Worm (Caenorhabditis elegans) whole organism, mixed stage, embryonic: Measurements from ENCODE around the gene K08F9.4.

ENCODE experiments used
- M03D4.4 ChIP-seq: sonication (generic microtip); optimal IDR thresholded peaks from 2 replicates; lab custom pipeline; 2017; ENCODE audit warnings: mild to moderate bottlenecking, missing genetic modification characterization, missing compliant biosample characterization
- bed-3 ChIP-seq: fragments of 200-800 bp; sonication (Bioruptor generic); optimal IDR thresholded peaks from 3 replicates; lab custom pipeline; 2018; ENCODE audit warnings: mild to moderate bottlenecking, missing genetic modification characterization, moderate library complexity, missing compliant biosample characterization
- blmp-1 ChIP-seq: fragments of 150-350 bp; optimal IDR thresholded peaks from 2 replicates; lab custom pipeline; 2014; ENCODE audit warnings: missing biosample characterization, missing genetic modification characterization
- ceh-39 ChIP-seq: fragments of 150-350 bp; optimal IDR thresholded peaks from 2 replicates; lab custom pipeline; 2014; ENCODE audit warnings: missing biosample characterization, missing genetic modification characterization
- ceh-43 ChIP-seq: fragments of 200-800 bp; sonication (Bioruptor generic); optimal IDR thresholded peaks from 2 replicates; lab custom pipeline; 2018; ENCODE audit warnings: mild to moderate bottlenecking, missing genetic modification characterization, moderate library complexity, missing compliant biosample characterization
- ceh-83 ChIP-seq: fragments of 200-800 bp; sonication (Bioruptor generic); optimal IDR thresholded peaks from 2 replicates; lab custom pipeline; 2018; ENCODE audit warnings: mild to moderate bottlenecking, missing genetic modification characterization, missing compliant biosample characterization
- ces-1 ChIP-seq: fragments of 150-350 bp; optimal IDR thresholded peaks from 2 replicates; lab custom pipeline; 2014; ENCODE audit warnings: missing biosample characterization, missing genetic modification reagents, missing genetic modification characterization
- cnd-1 ChIP-seq: fragments of 200-800 bp; sonication (Bioruptor generic); optimal IDR thresholded peaks from 2 replicates; lab custom pipeline; 2018; ENCODE audit warnings: mild to moderate bottlenecking, missing genetic modification characterization, missing compliant biosample characterization
- drap-1 ChIP-seq: fragments of 200-800 bp; sonication (Bioruptor generic); optimal IDR thresholded peaks from 3 replicates; lab custom pipeline; 2018; ENCODE audit warnings: mild to moderate bottlenecking, missing genetic modification characterization, missing compliant biosample characterization
- elt-1 ChIP-seq: sonication (generic microtip); optimal IDR thresholded peaks from 2 replicates; lab custom pipeline; 2017; ENCODE audit warnings: missing genetic modification characterization, mild to moderate bottlenecking, missing compliant biosample characterization, antibody characterized with exemption, moderate library complexity, borderline replicate concordance; ENCODE audit not compliant: insufficient read depth
- elt-3 ChIP-seq: fragments of 150-350 bp; optimal IDR thresholded peaks from 2 replicates; lab custom pipeline; 2014; ENCODE audit warnings: missing biosample characterization, missing genetic modification characterization
- flh-1 ChIP-seq: fragments of 200-800 bp; sonication (Bioruptor generic); optimal IDR thresholded peaks from 2 replicates; lab custom pipeline; 2018; ENCODE audit warnings: mild to moderate bottlenecking, missing genetic modification characterization, moderate library complexity, missing compliant biosample characterization
- ham-2 ChIP-seq: fragments of 200-800 bp; sonication (Bioruptor generic); optimal IDR thresholded peaks from 2 replicates; lab custom pipeline; 2018; ENCODE audit warnings: mild to moderate bottlenecking, missing genetic modification characterization, missing compliant biosample characterization
- hlh-1 ChIP-seq: fragments of 150-350 bp; optimal IDR thresholded peaks from 2 replicates; lab custom pipeline; 2014; ENCODE audit warnings: missing biosample characterization, missing genetic modification reagents, missing genetic modification characterization
- lin-13 ChIP-seq: fragments of 150-350 bp; optimal IDR thresholded peaks from 2 replicates; lab custom pipeline; 2014; ENCODE audit warnings: missing biosample characterization, missing genetic modification characterization
- lin-32 ChIP-seq: fragments of 200-800 bp; sonication (Bioruptor generic); optimal IDR thresholded peaks from 2 replicates; lab custom pipeline; 2018; ENCODE audit warnings: mild to moderate bottlenecking, missing genetic modification characterization, missing compliant biosample characterization
- lsy-2 ChIP-seq: fragments of 150-350 bp; optimal IDR thresholded peaks from 2 replicates; lab custom pipeline; 2014; ENCODE audit warnings: missing biosample characterization, missing genetic modification characterization
- mab-5 ChIP-seq: fragments of 150-350 bp; optimal IDR thresholded peaks from 2 replicates; lab custom pipeline; 2014; ENCODE audit warnings: missing biosample characterization, missing genetic modification characterization
- mep-1 ChIP-seq: fragments of 150-350 bp; optimal IDR thresholded peaks from 2 replicates; lab custom pipeline; 2017; ENCODE audit warnings: missing biosample characterization, missing genetic modification reagents, missing genetic modification characterization, inconsistent platforms
- mls-2 ChIP-seq: sonication (generic microtip); optimal IDR thresholded peaks from 2 replicates; lab custom pipeline; 2016; ENCODE audit warnings: mild to moderate bottlenecking, missing genetic modification characterization, moderate library complexity, missing compliant biosample characterization
- nhr-12 ChIP-seq: fragments of 150-350 bp; optimal IDR thresholded peaks from 2 replicates; lab custom pipeline; 2014; ENCODE audit warnings: missing biosample characterization, missing genetic modification characterization
- nhr-2 ChIP-seq: fragments of 150-350 bp; optimal IDR thresholded peaks from 2 replicates; lab custom pipeline; 2014; ENCODE audit warnings: missing biosample characterization, missing genetic modification characterization
- nhr-237 ChIP-seq: fragments of 150-350 bp; optimal IDR thresholded peaks from 2 replicates; lab custom pipeline; 2014; ENCODE audit warnings: missing biosample characterization, missing genetic modification characterization
- nhr-28 ChIP-seq: fragments of 150-350 bp; optimal IDR thresholded peaks from 2 replicates; lab custom pipeline; 2014; ENCODE audit warnings: missing biosample characterization, missing genetic modification characterization
- nhr-76 ChIP-seq: sonication (generic microtip); optimal IDR thresholded peaks from 2 replicates; lab custom pipeline; 2017; ENCODE audit warnings: missing biosample characterization, missing genetic modification characterization
- pha-4 ChIP-seq: fragments of 150-350 bp; optimal IDR thresholded peaks from 2 replicates; lab custom pipeline; 2018; ENCODE audit warnings: missing biosample characterization, missing genetic modification reagents, missing genetic modification characterization
- sem-2 ChIP-seq: fragments of 200-800 bp; sonication (Bioruptor generic); optimal IDR thresholded peaks from 2 replicates; lab custom pipeline; 2018; ENCODE audit warnings: mild to moderate bottlenecking, missing genetic modification characterization, missing compliant biosample characterization
- snpc-4 ChIP-seq: fragments of 150-350 bp; optimal IDR thresholded peaks from 2 replicates; lab custom pipeline; 2014; ENCODE audit warnings: missing biosample characterization, missing genetic modification characterization
- sptf-1 ChIP-seq: sonication (generic microtip); optimal IDR thresholded peaks from 2 replicates; lab custom pipeline; 2017; ENCODE audit warnings: mild to moderate bottlenecking, missing genetic modification characterization, moderate library complexity, missing compliant biosample characterization
- tbx-8 ChIP-seq: fragments of 200-800 bp; sonication (Bioruptor generic); optimal IDR thresholded peaks from 2 replicates; lab custom pipeline; 2018; ENCODE audit warnings: mild to moderate bottlenecking, missing genetic modification characterization, moderate library complexity, missing compliant biosample characterization
- unc-120 ChIP-seq: sonication (generic microtip); optimal IDR thresholded peaks from 2 replicates; lab custom pipeline; 2017; ENCODE audit warnings: missing genetic modification characterization, missing compliant biosample characterization; ENCODE audit not compliant: poor library complexity, severe bottlenecking
- unc-39 ChIP-seq: fragments of 150-350 bp; optimal IDR thresholded peaks from 2 replicates; lab custom pipeline; 2014; ENCODE audit warnings: missing biosample characterization, missing genetic modification characterization
- unc-62 ChIP-seq: fragments of 150-350 bp; optimal IDR thresholded peaks from 2 replicates; lab custom pipeline; 2014; ENCODE audit warnings: missing biosample characterization, missing genetic modification reagents, missing genetic modification characterization
- zip-8 ChIP-seq: fragments of 150-350 bp; optimal IDR thresholded peaks from 2 replicates; lab custom pipeline; 2014; ENCODE audit warnings: missing biosample characterization, missing genetic modification characterization
- ztf-11 ChIP-seq: fragments of 150-350 bp; optimal IDR thresholded peaks from 2 replicates; lab custom pipeline; 2014; ENCODE audit warnings: missing biosample characterization, missing genetic modification characterization

K08F9.4 gene

ce11 chrV:15132423-15132822 lies 11.4 kb upstream of the K08F9.4 start, which contains the start of gene str-171:
TSS of gene str-171 (minus strand) at chrV:15132523.
- TF ChIP-seq nhr-76: no peak
- TF ChIP-seq nhr-28 (tag; lab: Kevin White, UChicago): no peak
- no peak for TF ChIP-seq nhr-2 (tag; lab: Kevin White, UChicago)
- TF ChIP-seq, all 35 proteins: peak for 0

ce11 chrV:15133812-15134211 lies 10.0 kb upstream of the K08F9.4 start:
- no peak for TF ChIP-seq hlh-1 (tag; lab: Kevin White, UChicago)
- TF ChIP-seq elt-1 (tag; lab: Kevin White, UChicago): no peak
- TF ChIP-seq unc-120: no peak
- TF ChIP-seq unc-39: no peak
- TF ChIP-seq nhr-28 (tag; lab: Kevin White, UChicago): no peak
- TF ChIP-seq nhr-76: no peak
- no peak for TF ChIP-seq M03D4.4
- no peak for TF ChIP-seq lin-13 (tag; lab: Kevin White, UChicago)
- no peak for TF ChIP-seq ztf-11 (tag; lab: Kevin White, UChicago)
- no peak for TF ChIP-seq drap-1 (GFP tag; lab: Kevin White, UChicago)
- TF ChIP-seq zip-8 (tag; lab: Kevin White, UChicago): no peak
- TF ChIP-seq nhr-237: no peak
- TF ChIP-seq ces-1 (GFP tag; lab: Kevin White, UChicago): no peak
- TF ChIP-seq ceh-43 (GFP tag; lab: Kevin White, UChicago): no peak

- TF ChIP-seq unc-120 (no peak), drap-1 (GFP tag; lab: Kevin White, UChicago) (no peak), nhr-237 (peak; percentile 62), pha-4 (tag; lab: Kevin White, UChicago) (peak; percentile 46), flh-1 (GFP tag; lab: Kevin White, UChicago) (no peak), ham-2 (GFP tag; lab: Kevin White, UChicago) (no peak), unc-62 (GFP tag; lab: Kevin White, UChicago) (no peak), mab-5 (tag; lab: Kevin White, UChicago) (no peak), nhr-28 (tag; lab: Kevin White, UChicago) (no peak), hlh-1 (tag; lab: Kevin White, UChicago) (peak; percentile 27), ceh-43 (GFP tag; lab: Kevin White, UChicago) (no peak), ceh-83 (GFP tag; lab: Kevin White, UChicago) (no peak), cnd-1 (tag; lab: Kevin White, UChicago) (no peak), tbx-8 (GFP tag; lab: Kevin White, UChicago) (no peak), ceh-39 (tag; lab: Kevin White, UChicago) (peak; percentile 21), sptf-1 (tag; lab: Kevin White, UChicago) (peak; percentile 2), elt-3 (tag; lab: Kevin White, UChicago) (no peak), nhr-2 (tag; lab: Kevin White, UChicago) (no peak), ces-1 (GFP tag; lab: Kevin White, UChicago) (peak; percentile 83), elt-1 (tag; lab: Kevin White, UChicago) (no peak), mep-1 (peak; percentile 80), lsy-2 (tag; lab: Kevin White, UChicago) (peak; percentile 71), unc-39 (no peak), bed-3 (GFP tag; lab: Kevin White, UChicago) (no peak), M03D4.4 (no peak), lin-13 (tag; lab: Kevin White, UChicago) (peak; percentile 21), nhr-76 (no peak), ztf-11 (tag; lab: Kevin White, UChicago) (no peak), nhr-12 (tag; lab: Kevin White, UChicago) (no peak), blmp-1 (no peak), snpc-4 (tag; lab: Kevin White, UChicago) (no peak), zip-8 (tag; lab: Kevin White, UChicago) (no peak), sem-2 (no peak), mls-2 (tag; lab: Kevin White, UChicago) (no peak), lin-32 (no peak)
Observed at ce11 chrV:15136772-15137171, 7.0 kb upstream of the K08F9.4 start, which contains the start of gene aipl-1. TSS of gene aipl-1 (minus strand) at chrV:15136801.

- TF ChIP-seq flh-1 (GFP tag; lab: Kevin White, UChicago): no peak
Observed at ce11 chrV:15139811-15140210, 4.0 kb upstream of the K08F9.4 start.
